Fruit fly (Drosophila melanogaster): ENCODE results near the gene CG7131.

Gene CG7131

DNA sequence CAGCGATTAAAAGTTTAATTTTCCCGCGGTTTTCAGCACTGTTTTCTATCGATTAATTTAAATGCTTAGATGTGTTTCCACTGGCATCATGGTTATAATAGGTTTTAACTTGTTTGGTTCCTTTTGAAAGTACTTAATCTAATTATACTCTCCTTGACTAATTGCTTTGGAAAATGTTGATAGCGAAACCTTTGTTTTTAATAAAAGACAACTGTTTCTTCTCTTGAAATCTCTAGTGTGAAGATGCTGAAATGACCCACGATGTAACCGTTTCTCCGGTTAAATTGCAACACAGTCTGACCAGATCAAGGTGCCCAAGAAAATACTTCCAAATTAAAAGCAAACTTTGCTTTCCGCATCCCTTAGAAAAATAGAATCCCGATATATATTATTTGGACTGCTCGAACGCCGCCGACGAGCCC is 10.3 kb upstream of the CG7131 start, which contains the start of gene Dlc90F (continued):
- TF ChIP-seq CG10147 (GFP tag; optimal IDR thresholded peaks at IDR 0.05) = peak; percentile 57
- TF ChIP-seq CG1024 (GFP tag; IDR thresholded peaks at IDR 0.05) = peak; percentile 27
- TF ChIP-seq CG2202 (tag; optimal IDR thresholded peaks at IDR 0.05) = peak; percentile 18
- TF ChIP-seq Nf-YB (GFP tag; optimal IDR thresholded peaks at IDR 0.05) = peak; percentile 59
- no peak for TF ChIP-seq Fer1 (GFP tag; optimal IDR thresholded peaks at IDR 0.05)
- TF ChIP-seq Jarid2 (GFP tag; optimal IDR thresholded peaks at IDR 0.05) = no peak
- peak; percentile 87 for TF ChIP-seq CG2120 (GFP tag; optimal IDR thresholded peaks at IDR 0.05)
- peak; percentile 31 for TF ChIP-seq CG11723 (GFP tag; optimal IDR thresholded peaks at IDR 0.05)
- TF ChIP-seq CG10959 (GFP tag; IDR thresholded peaks at IDR 0.05) = peak; percentile 52; the same call in 1 of the 2 replicates
- 0 out of 2 replicates have a peak, but pooled peaks have one; percentile 28 for TF ChIP-seq CG11696 (GFP tag; IDR thresholded peaks at IDR 0.05)
- peak; percentile 9; the same call in 1 of the 2 replicates for TF ChIP-seq bbx (GFP tag; IDR thresholded peaks at IDR 0.05; ENCODE audit: partially characterized antibody)
- TF ChIP-seq Oaz (GFP tag; IDR thresholded peaks at IDR 0.05) = peak; percentile 62
- 0 out of 3 replicates have a peak, but pooled peaks have one; percentile 39 for TF ChIP-seq otp (GFP tag; IDR thresholded peaks at IDR 0.05)
- peak; percentile 82 for TF ChIP-seq crc (GFP tag; optimal IDR thresholded peaks at IDR 0.05)
- peak; percentile 90 for TF ChIP-seq CoRest (tag; optimal IDR thresholded peaks at IDR 0.05)
- no peak for TF ChIP-seq CG4730 (GFP tag; IDR thresholded peaks at IDR 0.05)
- no peak for TF ChIP-seq cg (GFP tag; optimal IDR thresholded peaks at IDR 0.05)
- TF ChIP-seq Bdp1 (GFP tag; optimal IDR thresholded peaks at IDR 0.05) = peak; percentile 72
- TF ChIP-seq ems (GFP tag; optimal IDR thresholded peaks at IDR 0.05) = no peak
- no peak for TF ChIP-seq ac (GFP tag; optimal IDR thresholded peaks at IDR 0.05)
- peak; percentile 32; the same call in 1 of the 2 replicates for TF ChIP-seq Doc2 (GFP tag; IDR thresholded peaks at IDR 0.05)
- TF ChIP-seq CG30431 (GFP tag; optimal IDR thresholded peaks at IDR 0.05) = peak; percentile 61
- no peak for TF ChIP-seq CG4360 (GFP tag; IDR thresholded peaks at IDR 0.05)
- peak; percentile 21 for TF ChIP-seq en (GFP tag; optimal IDR thresholded peaks at IDR 0.05)
- no peak for TF ChIP-seq CG14965 (GFP tag; optimal IDR thresholded peaks at IDR 0.05; ENCODE audit: borderline replicate concordance)
- peak; percentile 95 for TF ChIP-seq CG10267 (tag; optimal IDR thresholded peaks at IDR 0.05)
- TF ChIP-seq CG14050 (GFP tag; IDR thresholded peaks at IDR 0.05) = peak; percentile 40; the same call in 1 of the 3 replicates
- TF ChIP-seq CG11247 (GFP tag; IDR thresholded peaks at IDR 0.05) = peak; percentile 82
- peak; percentile 86 for TF ChIP-seq dysf (GFP tag; IDR thresholded peaks at IDR 0.05)
- peak; percentile 81 for TF ChIP-seq chn (GFP tag; optimal IDR thresholded peaks at IDR 0.05)
- peak; percentile 82 for TF ChIP-seq CG9215 (GFP tag; IDR thresholded peaks at IDR 0.05)
- peak; percentile 80 for TF ChIP-seq ttk (GFP tag; IDR thresholded peaks at IDR 0.05)
- TF ChIP-seq Oli (tag; optimal IDR thresholded peaks at IDR 0.05) = peak; percentile 73
- TF ChIP-seq CG32767 (GFP tag; IDR thresholded peaks at IDR 0.05) = 0 out of 2 replicates have a peak, but pooled peaks have one; percentile 15
- no peak for TF ChIP-seq BtbVII (GFP tag; optimal IDR thresholded peaks at IDR 0.05)
- TF ChIP-seq nmo (GFP tag; optimal IDR thresholded peaks at IDR 0.05) = peak; percentile 91
- no peak for TF ChIP-seq CG15269 (tag; optimal IDR thresholded peaks at IDR 0.05)
- TF ChIP-seq Opbp (GFP tag; IDR thresholded peaks at IDR 0.05; ENCODE audit: partially characterized antibody) = no peak
- TF ChIP-seq Dad (GFP tag; optimal IDR thresholded peaks at IDR 0.05) = peak; percentile 53
- peak; percentile 88 for TF ChIP-seq CG13624 (GFP tag; optimal IDR thresholded peaks at IDR 0.05)
- TF ChIP-seq CG13123 (GFP tag; optimal IDR thresholded peaks at IDR 0.05) = peak; percentile 67
- TF ChIP-seq Bgb (GFP tag; IDR thresholded peaks at IDR 0.05; ENCODE audit: partially characterized antibody) = peak; percentile 9; the same call in 1 of the 2 replicates
- TF ChIP-seq CG12155 (GFP tag; optimal IDR thresholded peaks at IDR 0.05) = peak; percentile 80
- TF ChIP-seq oc (tag; optimal IDR thresholded peaks at IDR 0.05) = no peak
- TF ChIP-seq ase (GFP tag; IDR thresholded peaks at IDR 0.05) = peak; percentile 65; the same call in 2 of the 3 replicates
- TF ChIP-seq CG7271 (tag; optimal IDR thresholded peaks at IDR 0.05) = peak; percentile 40
- peak; percentile 49 for TF ChIP-seq repo (GFP tag; optimal IDR thresholded peaks at IDR 0.05)
- peak; percentile 86 for TF ChIP-seq ken (GFP tag; IDR thresholded peaks at IDR 0.05)
- TF ChIP-seq kni (GFP tag; optimal IDR thresholded peaks at IDR 0.05) = no peak
- TF ChIP-seq danr (GFP tag; IDR thresholded peaks at IDR 0.05) = peak; percentile 46; the same call in 1 of the 2 replicates
- peak; percentile 74 for TF ChIP-seq CG34422 (GFP tag; IDR thresholded peaks at IDR 0.05)

Measured in whole organism, embryonic.